Worm (Caenorhabditis elegans): Measurements from ENCODE around the gene srg-46.
A peak's percentile ranks its signal among the peaks of the same experiment; 100 is the strongest.

The srg-46 gene

ce11 chrV:13380178-13380577, 16.7 kb downstream of the srg-46 start, which contains the start of gene ifbp-1 (continued):
- peak; percentile 40 to 82 for TF ChIP-seq lin-35 (GFP tag; optimal IDR thresholded peaks at IDR 0.05)
- no peak for TF ChIP-seq tlp-1 (tag; optimal IDR thresholded peaks at IDR 0.05)
- TF ChIP-seq aly-2 (tag; optimal IDR thresholded peaks at IDR 0.05), result no peak
- peak; percentile 55 for TF ChIP-seq C16A3.4 (tag; optimal IDR thresholded peaks at IDR 0.05)
- TF ChIP-seq sox-4 (tag; optimal IDR thresholded peaks at IDR 0.05), result no peak
- no peak for TF ChIP-seq ceh-8 (GFP tag; optimal IDR thresholded peaks at IDR 0.05)
- peak; percentile 39 to 96 (median 91) for TF ChIP-seq elt-3 (tag; optimal IDR thresholded peaks at IDR 0.05)
- peak; percentile 16 to 47 for TF ChIP-seq efl-1 (optimal IDR thresholded peaks at IDR 0.05)
- TF ChIP-seq efl-1 (GFP tag; optimal IDR thresholded peaks at IDR 0.05 in 1 of 2), result peak in 1 of 2 experiments; percentile 95

ce11 chrV:13380980-13381379, 17.5 kb downstream of the srg-46 start, which contains the start of gene cpz-2:
Gene cpz-2, plus strand, starts transcription at chrV:13381189.
- no peak for TF ChIP-seq ceh-63 (GFP tag; optimal IDR thresholded peaks at IDR 0.05)
- peak; percentile 56 for TF ChIP-seq elt-2 (tag; optimal IDR thresholded peaks at IDR 0.05)

ce11 chrV:13385798-13386197, 22.3 kb downstream of the srg-46 start, which contains the start of gene gcy-34:
Gene gcy-34, minus strand, starts transcription at chrV:13385898.
- no peak for TF ChIP-seq nhr-85 (tag)
- no peak for TF ChIP-seq skn-1 (tag; optimal IDR thresholded peaks at IDR 0.05)
- TF ChIP-seq nhr-11 (tag; optimal IDR thresholded peaks at IDR 0.05), result peak; percentile 1
- no peak for TF ChIP-seq pax-3 (tag; optimal IDR thresholded peaks at IDR 0.05)

- TF ChIP-seq unc-130 (tag; optimal IDR thresholded peaks at IDR 0.05) (no peak), elt-3 (tag; optimal IDR thresholded peaks at IDR 0.05) (no peak), ama-1 (optimal IDR thresholded peaks at IDR 0.05) (no peak), nhr-71 (tag; optimal IDR thresholded peaks at IDR 0.05) (no peak), fos-1 (tag; optimal IDR thresholded peaks at IDR 0.05) (no peak), egl-27 (tag; optimal IDR thresholded peaks at IDR 0.05) (no peak), nhr-28 (tag; optimal IDR thresholded peaks at IDR 0.05) (no peak), ceh-90 (tag; optimal IDR thresholded peaks at IDR 0.05) (no peak), unc-86 (tag; optimal IDR thresholded peaks at IDR 0.05) (no peak), aly-2 (tag; optimal IDR thresholded peaks at IDR 0.05) (no peak), rnt-1 (tag; optimal IDR thresholded peaks at IDR 0.05) (no peak), blmp-1 (tag; optimal IDR thresholded peaks at IDR 0.05) (no peak), tlp-1 (tag; optimal IDR thresholded peaks at IDR 0.05) (no peak), mab-9 (GFP tag; IDR thresholded peaks at IDR 0.05) (no peak), fkh-4 (tag; optimal IDR thresholded peaks at IDR 0.05; ENCODE audit: borderline replicate concordance) (no peak), nhr-84 (tag; optimal IDR thresholded peaks at IDR 0.05) (no peak)
These were observed 24.0 kb downstream of the srg-46 start for ce11 chrV:13387472-13387871.

ce11 chrV:13388961-13389360, 25.4 kb downstream of the srg-46 start:
- TF ChIP-seq nhr-71 (tag; optimal IDR thresholded peaks at IDR 0.05) (no peak), hpl-2 (GFP tag; optimal IDR thresholded peaks at IDR 0.05) (no peak), aly-2 (tag; optimal IDR thresholded peaks at IDR 0.05) (no peak), hlh-4 (tag; optimal IDR thresholded peaks at IDR 0.05) (no peak), mef-2 (tag; optimal IDR thresholded peaks at IDR 0.05) (no peak), fos-1 (tag; optimal IDR thresholded peaks at IDR 0.05) (no peak), rnt-1 (tag; optimal IDR thresholded peaks at IDR 0.05) (no peak), lin-14 (GFP tag; optimal IDR thresholded peaks at IDR 0.05) (no peak), jun-1 (tag; optimal IDR thresholded peaks at IDR 0.05) (no peak), aha-1 (tag; optimal IDR thresholded peaks at IDR 0.05) (no peak), alr-1 (tag; optimal IDR thresholded peaks at IDR 0.05; ENCODE audit: borderline replicate concordance) (no peak), pag-3 (tag; optimal IDR thresholded peaks at IDR 0.05; ENCODE audit: borderline replicate concordance, insufficient read depth) (no peak), unc-62 (GFP tag; optimal IDR thresholded peaks at IDR 0.05) (no peak), F16B12.6 (tag; optimal IDR thresholded peaks at IDR 0.05) (no peak), nhr-76 (tag; optimal IDR thresholded peaks at IDR 0.05) (no peak), nhr-20 (tag; optimal IDR thresholded peaks at IDR 0.05) (no peak), tlp-1 (tag; optimal IDR thresholded peaks at IDR 0.05) (no peak), pqm-1 (tag; optimal IDR thresholded peaks at IDR 0.05) (no peak), blmp-1 (tag; optimal IDR thresholded peaks at IDR 0.05) (no peak)

Measured in whole organism, L1 larva.